Fruit fly (Drosophila melanogaster) whole organism, embryonic: ENCODE results near the gene Ugt305A1.
A peak's percentile ranks its signal among the peaks of the same experiment; 100 is the strongest.

ENCODE experiments used
- Antp ChIP-seq: fragments of 200-800 bp; sonication (Bioruptor generic); optimal IDR thresholded peaks from 3 replicates; lab custom pipeline; 2016; ENCODE audit warnings: missing biosample characterization, missing genetic modification characterization
- Atf-2 ChIP-seq: fragments of 200-800 bp; sonication (Bioruptor generic); optimal IDR thresholded peaks from 2 replicates; lab custom pipeline; 2016; ENCODE audit warnings: missing biosample characterization, missing genetic modification characterization
- BEAF-32 ChIP-seq: fragments of 200-800 bp; sonication (Bioruptor generic); optimal IDR thresholded peaks from 3 replicates; lab custom pipeline; 2017; ENCODE audit warnings: missing biosample characterization, missing genetic modification characterization, mild to moderate bottlenecking, moderate library complexity, missing genetic modification reagents
- Blimp-1 ChIP-seq: fragments of 200-800 bp; sonication (Bioruptor generic); optimal IDR thresholded peaks from 3 replicates; lab custom pipeline; 2018; ENCODE audit warnings: missing biosample characterization, missing genetic modification characterization, mild to moderate bottlenecking, moderate library complexity, missing genetic modification reagents
- CG11093 ChIP-seq: fragments of 200-800 bp; sonication (Bioruptor generic); IDR thresholded peaks from 3 replicates; pipeline ENCODE4 v1.3.6; 2022; ENCODE audit warnings: missing biosample characterization, missing genetic modification characterization
- CG11696 ChIP-seq: fragments of 200-800 bp; sonication (Bioruptor generic); IDR thresholded peaks from 2 replicates; pipeline ENCODE4 v1.3.6; 2022; ENCODE audit warnings: missing biosample characterization, missing genetic modification characterization
- CG12744 ChIP-seq: fragments of 200-800 bp; sonication (Bioruptor generic); optimal IDR thresholded peaks from 2 replicates; lab custom pipeline; 2016; ENCODE audit warnings: missing biosample characterization, missing genetic modification characterization
- CG13775 ChIP-seq: fragments of 200-800 bp; sonication (Bioruptor generic); optimal IDR thresholded peaks from 3 replicates; lab custom pipeline; 2017; ENCODE audit warnings: missing biosample characterization, mild to moderate bottlenecking, missing genetic modification characterization
- CG14667 ChIP-seq: fragments of 200-800 bp; sonication (Bioruptor generic); IDR thresholded peaks from 2 replicates; pipeline ENCODE4 v1.3.6; 2022; ENCODE audit warnings: missing biosample characterization, missing genetic modification characterization
- CG17802 ChIP-seq: fragments of 200-800 bp; sonication (Bioruptor generic); optimal IDR thresholded peaks from 2 replicates; lab custom pipeline; 2018; ENCODE audit warnings: missing biosample characterization, mild to moderate bottlenecking, missing genetic modification characterization, moderate library complexity
- CG2116 ChIP-seq: fragments of 200-800 bp; sonication (Bioruptor generic); optimal IDR thresholded peaks from 3 replicates; lab custom pipeline; 2018; ENCODE audit warnings: missing biosample characterization, mild to moderate bottlenecking, missing genetic modification characterization
- CG2120 ChIP-seq: fragments of 200-800 bp; sonication (Bioruptor generic); optimal IDR thresholded peaks from 3 replicates; lab custom pipeline; 2016; ENCODE audit warnings: missing biosample characterization, missing genetic modification characterization
- CG3838 ChIP-seq: fragments of 200-800 bp; sonication (Bioruptor generic); optimal IDR thresholded peaks from 3 replicates; lab custom pipeline; 2016; ENCODE audit warnings: missing biosample characterization, missing genetic modification characterization
- CG7963 ChIP-seq: fragments of 200-800 bp; sonication (Bioruptor generic); IDR thresholded peaks from 3 replicates; pipeline ENCODE4 v1.3.6; 2022; ENCODE audit warnings: missing biosample characterization, missing genetic modification characterization; ENCODE audit not compliant: partially characterized antibody
- Dad ChIP-seq: fragments of 200-800 bp; sonication (Bioruptor generic); optimal IDR thresholded peaks from 3 replicates; lab custom pipeline; 2016; ENCODE audit warnings: missing biosample characterization, missing genetic modification characterization
- Dek ChIP-seq: fragments of 200-800 bp; sonication (Bioruptor generic); optimal IDR thresholded peaks from 3 replicates; lab custom pipeline; 2019; ENCODE audit warnings: missing biosample characterization, mild to moderate bottlenecking, missing genetic modification characterization, moderate library complexity
- Dfd ChIP-seq, 2 experiments: fragments of >200 bp; optimal IDR thresholded peaks; 2 replicates each; lab custom pipeline; 2017; ENCODE audit warnings: missing biosample characterization in 2 of 2, missing genetic modification characterization in 2 of 2
- Dip2 ChIP-seq: fragments of 200-800 bp; sonication (Bioruptor generic); IDR thresholded peaks from 2 replicates; pipeline ENCODE4 v1.3.6; 2022; ENCODE audit warnings: missing biosample characterization, missing genetic modification characterization
- Drgx ChIP-seq: fragments of 200-800 bp; sonication (Bioruptor generic); IDR thresholded peaks from 2 replicates; pipeline ENCODE4 v1.3.6; 2022; ENCODE audit warnings: missing biosample characterization, missing genetic modification characterization
- E2f1 ChIP-seq: fragments of 200-800 bp; sonication (Bioruptor generic); IDR thresholded peaks from 2 replicates; pipeline ENCODE4 v1.3.6; 2022; ENCODE audit warnings: missing biosample characterization, missing genetic modification characterization
- Fer1 ChIP-seq: fragments of 200-800 bp; sonication (Bioruptor generic); optimal IDR thresholded peaks from 2 replicates; lab custom pipeline; 2017; ENCODE audit warnings: missing biosample characterization, mild to moderate bottlenecking, missing genetic modification characterization
- H15 ChIP-seq: fragments of 200-800 bp; sonication (Bioruptor generic); IDR thresholded peaks from 3 replicates; pipeline ENCODE4 v1.3.6; 2022; ENCODE audit warnings: missing biosample characterization, missing genetic modification characterization
- H2.0 ChIP-seq: fragments of 200-800 bp; sonication (Bioruptor generic); IDR thresholded peaks from 2 replicates; pipeline ENCODE4 v1.3.6; 2022; ENCODE audit warnings: missing biosample characterization, missing genetic modification characterization
- Med ChIP-seq: fragments of 200-800 bp; sonication (Bioruptor generic); peaks from one replicate; lab custom pipeline; 2016; ENCODE audit warnings: missing biosample characterization, missing genetic modification characterization, mild to moderate bottlenecking, inconsistent platforms, moderate library complexity
- NFAT ChIP-seq: fragments of 200-800 bp; sonication (Bioruptor generic); IDR thresholded peaks from 2 replicates; pipeline ENCODE4 v1.3.6; 2022; ENCODE audit warnings: missing biosample characterization, missing genetic modification characterization
- Oli ChIP-seq: fragments of 200-800 bp; sonication (Bioruptor generic); optimal IDR thresholded peaks from 2 replicates; lab custom pipeline; 2018; ENCODE audit warnings: missing biosample characterization, mild to moderate bottlenecking, missing genetic modification characterization, moderate library complexity
- Six4 ChIP-seq: fragments of 200-800 bp; sonication (Bioruptor generic); optimal IDR thresholded peaks from 2 replicates; lab custom pipeline; 2016; ENCODE audit warnings: missing biosample characterization, missing genetic modification characterization
- Sox100B ChIP-seq: fragments of 200-800 bp; sonication (Bioruptor generic); optimal IDR thresholded peaks from 3 replicates; lab custom pipeline; 2018; ENCODE audit warnings: missing biosample characterization, mild to moderate bottlenecking, missing genetic modification characterization
- Vsx1 ChIP-seq: fragments of 200-800 bp; sonication (Bioruptor generic); optimal IDR thresholded peaks from 2 replicates; lab custom pipeline; 2017; ENCODE audit warnings: missing biosample characterization, mild to moderate bottlenecking, missing genetic modification characterization, missing genetic modification reagents
- ash1 ChIP-seq: fragments of 200-800 bp; sonication (Bioruptor generic); optimal IDR thresholded peaks from 2 replicates; lab custom pipeline; 2018; ENCODE audit warnings: missing biosample characterization, mild to moderate bottlenecking, missing genetic modification characterization
- bbx ChIP-seq: fragments of 200-800 bp; sonication (Bioruptor generic); IDR thresholded peaks from 2 replicates; pipeline ENCODE4 v1.3.6; 2022; ENCODE audit warnings: missing biosample characterization, missing genetic modification characterization; ENCODE audit not compliant: partially characterized antibody
- caup ChIP-seq: fragments of 200-800 bp; sonication (Bioruptor generic); optimal IDR thresholded peaks from 3 replicates; lab custom pipeline; 2017; ENCODE audit warnings: missing biosample characterization, mild to moderate bottlenecking, missing genetic modification characterization, moderate library complexity; ENCODE audit not compliant: severe bottlenecking
- crc ChIP-seq: fragments of 200-800 bp; sonication (Bioruptor generic); optimal IDR thresholded peaks from 2 replicates; lab custom pipeline; 2016; ENCODE audit warnings: missing biosample characterization, missing genetic modification characterization
- ftz-f1 ChIP-seq: fragments of 200-800 bp; sonication (Bioruptor generic); optimal IDR thresholded peaks from 2 replicates; lab custom pipeline; 2016; ENCODE audit warnings: missing biosample characterization, missing genetic modification characterization
- gce ChIP-seq: fragments of 200-800 bp; sonication (Bioruptor generic); IDR thresholded peaks from 3 replicates; pipeline ENCODE4 v1.3.6; 2022; ENCODE audit warnings: missing biosample characterization, missing genetic modification characterization
- grau ChIP-seq: fragments of 200-800 bp; optimal IDR thresholded peaks from 3 replicates; lab custom pipeline; 2019; ENCODE audit warnings: missing biosample characterization, mild to moderate bottlenecking, missing genetic modification characterization, moderate library complexity
- grn ChIP-seq: fragments of 200-800 bp; sonication (Bioruptor generic); optimal IDR thresholded peaks from 3 replicates; lab custom pipeline; 2017; ENCODE audit warnings: missing biosample characterization, missing genetic modification characterization
- gsb ChIP-seq: fragments of 200-800 bp; sonication (Bioruptor generic); IDR thresholded peaks from 2 replicates; pipeline ENCODE4 v1.3.6; 2022; ENCODE audit warnings: missing biosample characterization, missing genetic modification characterization
- h ChIP-seq: fragments of >200 bp; optimal IDR thresholded peaks from 2 replicates; lab custom pipeline; 2017
- mld ChIP-seq: fragments of 200-800 bp; sonication (Bioruptor generic); IDR thresholded peaks from 3 replicates; pipeline ENCODE4 v1.3.6; 2022; ENCODE audit warnings: missing biosample characterization, missing genetic modification characterization; ENCODE audit not compliant: partially characterized antibody
- oc ChIP-seq: fragments of 200-800 bp; sonication (Bioruptor generic); optimal IDR thresholded peaks from 2 replicates; lab custom pipeline; 2018; ENCODE audit warnings: missing biosample characterization, mild to moderate bottlenecking, missing genetic modification characterization, moderate library complexity
- pum ChIP-seq: fragments of 200-800 bp; sonication (Bioruptor generic); optimal IDR thresholded peaks from 2 replicates; lab custom pipeline; 2016; ENCODE audit warnings: missing biosample characterization, missing genetic modification characterization
- slou ChIP-seq: fragments of 200-800 bp; sonication (Bioruptor generic); optimal IDR thresholded peaks from 3 replicates; lab custom pipeline; 2016; ENCODE audit warnings: missing biosample characterization, missing genetic modification characterization
- sr ChIP-seq: fragments of 200-800 bp; sonication (Bioruptor generic); IDR thresholded peaks from 3 replicates; pipeline ENCODE4 v1.3.6; 2022; ENCODE audit warnings: missing biosample characterization, missing genetic modification characterization
- ssp ChIP-seq: fragments of 200-800 bp; sonication (Bioruptor generic); IDR thresholded peaks from 2 replicates; pipeline ENCODE4 v1.3.6; 2022; ENCODE audit warnings: missing biosample characterization, missing genetic modification characterization
- stwl ChIP-seq: fragments of 200-800 bp; sonication (Bioruptor generic); optimal IDR thresholded peaks from 3 replicates; lab custom pipeline; 2018; ENCODE audit warnings: missing biosample characterization, mild to moderate bottlenecking, missing genetic modification characterization, moderate library complexity
- sug ChIP-seq: fragments of 200-800 bp; optimal IDR thresholded peaks from 2 replicates; lab custom pipeline; 2019; ENCODE audit warnings: missing biosample characterization, mild to moderate bottlenecking, missing genetic modification characterization, moderate library complexity

Ugt305A1 gene

DNA sequence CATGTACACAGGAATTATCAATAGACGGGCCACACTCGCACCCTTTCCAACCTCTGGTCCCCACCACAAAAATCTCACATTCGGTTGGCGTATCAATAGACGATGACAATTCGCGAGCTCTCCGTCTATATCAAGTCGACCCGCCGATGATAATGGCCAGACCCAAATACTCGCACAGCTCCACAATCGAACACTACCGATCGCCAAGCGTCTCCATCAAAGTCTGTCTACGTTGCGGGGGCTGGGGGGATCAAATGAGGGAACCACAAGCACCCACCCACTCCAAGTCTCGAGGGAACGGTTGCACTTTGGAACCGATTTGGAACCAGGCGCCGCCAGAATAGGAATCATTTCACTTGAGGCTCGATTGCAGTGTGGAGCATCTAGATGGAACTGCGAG lies 8.8 kb downstream of the Ugt305A1 start (continued):
- 0 out of 2 replicates have a peak, but pooled peaks have one; percentile 20 for TF ChIP-seq NFAT
- no peak for TF ChIP-seq CG7963 (GFP tag; lab: Robert Waterston, UW)
- no peak for TF ChIP-seq Blimp-1 (GFP tag; lab: Kevin White, UChicago)
- TF ChIP-seq sug (tag; lab: Kevin White, UChicago) = peak; percentile 33
- no peak for TF ChIP-seq pum
- peak; percentile 33 for TF ChIP-seq grn
- TF ChIP-seq Drgx (GFP tag; lab: Robert Waterston, UW) = peak; percentile 35; the same call in 1 of the 2 replicates
- no peak for TF ChIP-seq CG11093 (GFP tag; lab: Robert Waterston, UW)
- no peak for TF ChIP-seq sr (GFP tag; lab: Robert Waterston, UW)
- TF ChIP-seq CG14667 = no peak
- TF ChIP-seq BEAF-32 = no peak

DNA sequence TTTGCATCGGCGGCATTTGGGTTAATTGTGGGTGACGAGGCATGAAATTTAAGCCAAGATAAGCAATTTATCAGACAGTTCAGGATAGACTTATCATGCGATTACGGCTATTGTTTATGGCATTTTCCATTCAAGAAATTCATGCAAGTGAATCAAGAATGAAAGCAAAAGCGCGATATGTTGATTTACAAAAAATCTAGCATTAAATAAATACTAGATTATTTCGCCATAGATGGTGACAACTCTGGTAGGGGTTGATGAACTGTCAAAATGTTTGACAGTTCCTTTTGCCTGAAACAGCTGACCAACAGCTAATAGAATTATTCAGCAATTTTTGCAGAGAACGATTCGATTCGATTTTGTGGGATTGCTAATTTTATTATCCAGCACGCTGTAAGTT lies 9.5 kb downstream of the Ugt305A1 start, which contains the start of gene CG32259:
CG32259 (plus strand) TSS at position 301 of the 400 bp plus-strand sequence.
- peak; percentile 84 for TF ChIP-seq stwl (tag; lab: Kevin White, UChicago)
- TF ChIP-seq Fer1 (GFP tag; lab: Kevin White, UChicago) = no peak

DNA sequence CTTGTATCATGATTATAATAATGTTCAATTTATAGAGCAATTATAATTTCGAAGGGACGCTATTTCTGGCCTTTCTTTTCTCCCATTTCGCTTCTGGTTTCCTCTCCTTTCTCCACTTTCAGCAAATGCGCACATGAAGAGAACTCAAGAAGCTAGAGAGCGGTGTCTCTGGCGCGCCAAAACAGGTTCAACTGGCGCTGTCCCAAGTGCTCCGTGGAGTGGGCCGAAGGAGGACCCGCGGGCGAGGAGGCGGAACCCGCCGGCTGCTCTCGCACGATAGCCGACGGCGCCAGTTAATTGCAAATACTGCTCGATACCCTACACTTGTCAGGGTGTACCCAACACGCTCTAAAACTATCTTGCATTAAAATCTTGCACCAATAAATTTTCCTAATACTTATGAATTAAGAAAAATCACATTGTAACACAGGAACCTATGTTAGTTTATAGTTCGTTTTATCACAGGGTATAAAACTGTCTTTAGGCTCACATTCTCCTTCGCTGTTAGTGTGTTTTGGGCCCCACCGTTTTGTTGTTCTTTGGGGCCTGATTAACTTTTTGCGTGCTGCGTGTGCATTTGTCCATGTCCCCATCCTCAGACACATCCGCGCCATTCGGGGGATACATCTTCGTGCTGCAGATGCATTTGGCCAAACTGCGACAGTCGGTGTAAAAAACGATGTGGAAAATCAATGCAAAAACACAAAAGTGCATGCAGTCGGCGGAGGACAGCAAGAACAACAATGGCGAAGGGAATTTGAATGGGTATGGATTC lies 10.8 kb downstream of the Ugt305A1 start:
- TF ChIP-seq bbx (GFP tag; lab: Robert Waterston, UW) = no peak
- peak; percentile 63 for TF ChIP-seq Vsx1 (GFP tag; lab: Kevin White, UChicago)
- TF ChIP-seq slou = peak; percentile 83
- TF ChIP-seq sug (tag; lab: Kevin White, UChicago) = peak; percentile 56
- TF ChIP-seq ssp (GFP tag; lab: Robert Waterston, UW) = peak; percentile 81
- TF ChIP-seq Sox100B = peak; percentile 61
- TF ChIP-seq CG7963 (GFP tag; lab: Robert Waterston, UW) = no peak
- peak; percentile 90 for TF ChIP-seq Oli (tag; lab: Kevin White, UChicago)
- no peak for TF ChIP-seq Dfd (GFP tag; optimal IDR thresholded peaks at IDR 0.05; lab: Kevin White, UChicago)
- peak; percentile 89 for TF ChIP-seq caup (GFP tag; lab: Kevin White, UChicago)
- peak; percentile 84 for TF ChIP-seq Dek (tag; lab: Kevin White, UChicago)
- TF ChIP-seq CG11696 = peak; percentile 71
- TF ChIP-seq H2.0 (GFP tag; lab: Robert Waterston, UW) = peak; percentile 94
- TF ChIP-seq grau (tag; lab: Kevin White, UChicago) = peak; percentile 85
- no peak for TF ChIP-seq mld (GFP tag; lab: Robert Waterston, UW)
- peak; percentile 70 for TF ChIP-seq CG17802 (tag; lab: Kevin White, UChicago)
- TF ChIP-seq CG2120 = peak; percentile 95
- TF ChIP-seq CG3838 = peak; percentile 36
- peak; percentile 13 for TF ChIP-seq CG2116 (GFP tag; lab: Kevin White, UChicago)
- TF ChIP-seq Antp = peak; percentile 88
- peak; percentile 90 for TF ChIP-seq gce (GFP tag; lab: Robert Waterston, UW)
- peak; percentile 87 for TF ChIP-seq H15 (GFP tag; lab: Robert Waterston, UW)
- TF ChIP-seq Dip2 (GFP tag; lab: Robert Waterston, UW) = peak; percentile 55
- peak; percentile 63 for TF ChIP-seq Six4 (GFP tag; lab: Kevin White, UChicago)
- TF ChIP-seq h (lab: Kevin White, UChicago) = no peak
- TF ChIP-seq crc (GFP tag; lab: Kevin White, UChicago) = peak; percentile 59
- TF ChIP-seq oc (tag; lab: Kevin White, UChicago) = peak; percentile 90
- peak; percentile 70 for TF ChIP-seq CG13775
- TF ChIP-seq gsb (GFP tag; lab: Robert Waterston, UW) = peak; percentile 87
- no peak for TF ChIP-seq ash1
- no peak for TF ChIP-seq ftz-f1 (GFP tag; lab: Kevin White, UChicago)
- TF ChIP-seq CG12744 (GFP tag; lab: Kevin White, UChicago) = peak; percentile 74
- TF ChIP-seq Dad = peak; percentile 76
- peak; percentile 99 for TF ChIP-seq Med (GFP tag; lab: Kevin White, UChicago)
- TF ChIP-seq Atf-2 (GFP tag; lab: Kevin White, UChicago) = peak; percentile 86
- TF ChIP-seq E2f1 (GFP tag; lab: Robert Waterston, UW) = peak; percentile 87
